Fruit fly (Drosophila melanogaster) whole organism, wandering third instar larva: ENCODE results near the gene FipoQ.

ENCODE experiments used
- Abd-B ChIP-seq: fragments of >200 bp; optimal IDR thresholded peaks from 2 replicates; lab custom pipeline; 2017; ENCODE audit warnings: missing biosample characterization, missing genetic modification characterization
- CG32264 ChIP-seq: fragments of 200-800 bp; sonication (Bioruptor generic); optimal IDR thresholded peaks from 2 replicates; lab custom pipeline; 2016; ENCODE audit warnings: missing biosample characterization, missing genetic modification characterization
- CrebA ChIP-seq: fragments of 200-800 bp; sonication (Bioruptor generic); optimal IDR thresholded peaks from 2 replicates; lab custom pipeline; 2016; ENCODE audit warnings: missing biosample characterization, mild to moderate bottlenecking, missing genetic modification characterization, borderline replicate concordance
- Dfd ChIP-seq: fragments of >200 bp; optimal IDR thresholded peaks from 2 replicates; lab custom pipeline; 2017; ENCODE audit warnings: missing biosample characterization, missing genetic modification characterization
- Dif ChIP-seq: fragments of 200-275, 200-300 bp; sonication (Bioruptor generic); optimal IDR thresholded peaks from 2 replicates; lab custom pipeline; 2018; ENCODE audit warnings: missing biosample characterization, missing genetic modification characterization; ENCODE audit not compliant: partially characterized antibody
- GATAd ChIP-seq: sonication (Bioruptor generic); optimal IDR thresholded peaks from 2 replicates; lab custom pipeline; 2016; ENCODE audit warnings: missing biosample characterization, missing genetic modification characterization
- HLH106 ChIP-seq: fragments of 200-800 bp; optimal IDR thresholded peaks from 3 replicates; lab custom pipeline; 2019; ENCODE audit warnings: missing biosample characterization, mild to moderate bottlenecking, missing genetic modification characterization, moderate library complexity
- Hnf4 ChIP-seq: fragments of 200-800 bp; sonication (Bioruptor generic); optimal IDR thresholded peaks from 2 replicates; lab custom pipeline; 2016; ENCODE audit warnings: missing biosample characterization, mild to moderate bottlenecking, missing genetic modification characterization
- Hr83 ChIP-seq: fragments of 200-300 bp; sonication (Bioruptor generic); optimal IDR thresholded peaks from 2 replicates; lab custom pipeline; 2016; ENCODE audit warnings: missing biosample characterization, mild to moderate bottlenecking, missing genetic modification characterization, moderate library complexity; ENCODE audit not compliant: poor library complexity, severe bottlenecking
- Jra ChIP-seq: sonication (Bioruptor generic); optimal IDR thresholded peaks from 2 replicates; lab custom pipeline; 2016; ENCODE audit warnings: missing biosample characterization, missing genetic modification characterization
- Mio ChIP-seq: sonication (Bioruptor generic); optimal IDR thresholded peaks from 2 replicates; lab custom pipeline; 2016; ENCODE audit warnings: missing biosample characterization, missing genetic modification characterization
- Myc ChIP-seq: fragments of >200 bp; optimal IDR thresholded peaks from 2 replicates; lab custom pipeline; 2017
- N ChIP-seq: fragments of >200 bp; optimal IDR thresholded peaks from 2 replicates; lab custom pipeline; 2018; ENCODE audit warnings: missing biosample characterization, missing external identifiers, missing genetic modification characterization
- OdsH ChIP-seq: fragments of 200-800 bp; sonication (Bioruptor generic); optimal IDR thresholded peaks from 2 replicates; lab custom pipeline; 2016; ENCODE audit warnings: missing biosample characterization, mild to moderate bottlenecking, missing genetic modification characterization
- Rel ChIP-seq, 2 experiments: fragments of 200-800 bp; sonication (Bioruptor generic) in 1 of 2; optimal IDR thresholded peaks; 2 replicates in 1 of 2; 3 replicates in 1 of 2; lab custom pipeline; 2016 to 2019; ENCODE audit warnings: mild to moderate bottlenecking in 2 of 2, missing biosample characterization in 2 of 2, missing genetic modification characterization in 2 of 2, moderate library complexity in 1 of 2
- Sp1 ChIP-seq: fragments of 200-800 bp; sonication (Bioruptor generic); optimal IDR thresholded peaks from 3 replicates; lab custom pipeline; 2019; ENCODE audit warnings: missing biosample characterization, mild to moderate bottlenecking, missing genetic modification characterization, moderate library complexity
- Vsx2 ChIP-seq: fragments of 200-300, 225-300 bp; sonication (Bioruptor generic); optimal IDR thresholded peaks from 2 replicates; lab custom pipeline; 2018; ENCODE audit warnings: missing biosample characterization, missing genetic modification characterization; ENCODE audit not compliant: partially characterized antibody
- br ChIP-seq: fragments of 200-800 bp; sonication (Bioruptor generic); optimal IDR thresholded peaks from 2 replicates; lab custom pipeline; 2016; ENCODE audit warnings: missing biosample characterization, missing genetic modification characterization
- brk ChIP-seq: fragments of 200-800 bp; sonication (Bioruptor generic); optimal IDR thresholded peaks from 2 replicates; lab custom pipeline; 2016; ENCODE audit warnings: missing biosample characterization, mild to moderate bottlenecking, missing genetic modification characterization
- dl ChIP-seq, 2 experiments: fragments of 175-275, 200-275 bp in 1 of 2; fragments of 200-275 bp in 1 of 2; sonication (Bioruptor generic); optimal IDR thresholded peaks; lab custom pipeline; 2018; ENCODE audit warnings: mild to moderate bottlenecking in 2 of 2, missing biosample characterization in 2 of 2, missing genetic modification characterization in 2 of 2, moderate library complexity in 2 of 2; ENCODE audit not compliant: partially characterized antibody in 2 of 2, insufficient read depth in 1 of 2
- dmrt93B ChIP-seq: fragments of 200-800 bp; sonication (Bioruptor generic); optimal IDR thresholded peaks from 2 replicates; lab custom pipeline; 2018; ENCODE audit warnings: missing biosample characterization, mild to moderate bottlenecking, missing genetic modification characterization
- ey ChIP-seq: fragments of 200-800 bp; sonication (Bioruptor generic); optimal IDR thresholded peaks from 2 replicates; lab custom pipeline; 2016; ENCODE audit warnings: missing biosample characterization, missing genetic modification characterization
- foxo ChIP-seq, 2 experiments: fragments of 200-800 bp; sonication (Bioruptor generic); optimal IDR thresholded peaks; 2 replicates in 1 of 2; 3 replicates in 1 of 2; lab custom pipeline; 2016 to 2017; ENCODE audit warnings: missing biosample characterization in 2 of 2, missing genetic modification characterization in 2 of 2
- fru ChIP-seq: fragments of 200-800 bp; sonication (Bioruptor generic); optimal IDR thresholded peaks from 3 replicates; lab custom pipeline; 2016; ENCODE audit warnings: missing biosample characterization, mild to moderate bottlenecking, missing genetic modification characterization
- h ChIP-seq: fragments of 200-800 bp; sonication (Bioruptor generic); optimal IDR thresholded peaks from 3 replicates; lab custom pipeline; 2016; ENCODE audit warnings: missing biosample characterization, mild to moderate bottlenecking, missing genetic modification characterization
- jim ChIP-seq: fragments of 175-275, 200-325 bp; sonication (Bioruptor generic); optimal IDR thresholded peaks from 2 replicates; lab custom pipeline; 2016; ENCODE audit warnings: missing biosample characterization, mild to moderate bottlenecking, missing genetic modification characterization
- pan ChIP-seq: fragments of >200 bp; optimal IDR thresholded peaks from 2 replicates; lab custom pipeline; 2017
- psq ChIP-seq: fragments of 200-800 bp; sonication (Bioruptor generic); optimal IDR thresholded peaks from 3 replicates; lab custom pipeline; 2017; ENCODE audit warnings: missing biosample characterization, mild to moderate bottlenecking, missing genetic modification characterization, moderate library complexity
- rgr ChIP-seq: fragments of 200-800 bp; sonication (Bioruptor generic); optimal IDR thresholded peaks from 3 replicates; lab custom pipeline; 2016; ENCODE audit warnings: missing biosample characterization, mild to moderate bottlenecking, missing genetic modification characterization
- sage ChIP-seq: fragments of 200-800 bp; sonication (Bioruptor generic); optimal IDR thresholded peaks from 2 replicates; lab custom pipeline; 2016; ENCODE audit warnings: missing biosample characterization, mild to moderate bottlenecking, missing genetic modification characterization
- sv ChIP-seq: fragments of 200-800 bp; sonication (Bioruptor generic); optimal IDR thresholded peaks from 3 replicates; lab custom pipeline; 2016; ENCODE audit warnings: missing biosample characterization, missing genetic modification characterization
- tai ChIP-seq: sonication (Bioruptor generic); optimal IDR thresholded peaks from 2 replicates; lab custom pipeline; 2016; ENCODE audit warnings: missing biosample characterization, missing genetic modification characterization
- usp ChIP-seq: fragments of >200 bp; optimal IDR thresholded peaks from 2 replicates; lab custom pipeline; 2017; ENCODE audit warnings: missing biosample characterization, missing genetic modification characterization
- woc ChIP-seq: sonication (Bioruptor generic); optimal IDR thresholded peaks from 2 replicates; lab custom pipeline; 2016; ENCODE audit warnings: missing biosample characterization, mild to moderate bottlenecking, missing genetic modification characterization

The FipoQ gene

dm6 chr3R:29503406-29504116, 9.0 kb downstream of the FipoQ start, which contains the start of gene Trc8:
Gene Trc8 (minus strand): TSS chr3R:29503797.
- no peak for TF ChIP-seq Dfd (GFP tag; lab: Kevin White, UChicago)
- TF ChIP-seq Myc (lab: Kevin White, UChicago): peak; percentile 22
- peak; percentile 3 for TF ChIP-seq fru (GFP tag; lab: Kevin White, UChicago)
- no peak for TF ChIP-seq Abd-B (GFP tag; lab: Kevin White, UChicago)
- TF ChIP-seq rgr (GFP tag; lab: Kevin White, UChicago): no peak
- TF ChIP-seq dl (GFP tag; optimal IDR thresholded peaks at IDR 0.05; lab: Kevin White, UChicago; ENCODE audit: insufficient read depth in 1 of 2, partially characterized antibody in 2 of 2): no peak
- TF ChIP-seq sage (GFP tag; lab: Kevin White, UChicago): no peak
- TF ChIP-seq dmrt93B: no peak
- TF ChIP-seq jim: no peak
- no peak for TF ChIP-seq pan (lab: Kevin White, UChicago)
- TF ChIP-seq psq: peak; percentile 96
- no peak for TF ChIP-seq Hnf4
- TF ChIP-seq Dif (GFP tag; lab: Kevin White, UChicago): no peak
- TF ChIP-seq, all 38 proteins: peak for 3

dm6 chr3R:29506581-29506980, 12.0 kb downstream of the FipoQ start:
- TF ChIP-seq HLH106 (peak; percentile 90), Myc (lab: Kevin White, UChicago) (no peak), ey (GFP tag; lab: Kevin White, UChicago) (peak; percentile 28), Sp1 (GFP tag; lab: Kevin White, UChicago) (peak; percentile 34), Vsx2 (GFP tag; lab: Kevin White, UChicago) (no peak), sv (GFP tag; lab: Kevin White, UChicago) (no peak), dl (GFP tag; optimal IDR thresholded peaks at IDR 0.05; lab: Kevin White, UChicago; ENCODE audit: insufficient read depth in 1 of 2, partially characterized antibody in 2 of 2) (no peak), foxo (GFP tag; optimal IDR thresholded peaks at IDR 0.05; lab: Kevin White, UChicago) (peak in 1 of 2 experiments; percentile 91), OdsH (GFP tag; lab: Kevin White, UChicago) (peak; percentile 49), Abd-B (GFP tag; lab: Kevin White, UChicago) (no peak), dmrt93B (peak; percentile 8), N (no peak), Mio (GFP tag; lab: Kevin White, UChicago) (no peak), GATAd (GFP tag; lab: Kevin White, UChicago) (no peak), usp (GFP tag; lab: Kevin White, UChicago) (no peak), brk (GFP tag; lab: Kevin White, UChicago) (no peak), Jra (GFP tag; lab: Kevin White, UChicago) (no peak), CG32264 (GFP tag; lab: Kevin White, UChicago) (no peak), br (GFP tag; lab: Kevin White, UChicago) (peak; percentile 42), fru (GFP tag; lab: Kevin White, UChicago) (peak; percentile 54), sage (GFP tag; lab: Kevin White, UChicago) (no peak), psq (peak; percentile 26), Dfd (GFP tag; lab: Kevin White, UChicago) (no peak), h (GFP tag; lab: Kevin White, UChicago) (peak; percentile 21), Hr83 (GFP tag; lab: Kevin White, UChicago) (no peak), woc (GFP tag; lab: Kevin White, UChicago) (no peak), rgr (GFP tag; lab: Kevin White, UChicago) (peak; percentile 10), tai (GFP tag; lab: Kevin White, UChicago) (no peak), Rel (GFP tag; optimal IDR thresholded peaks at IDR 0.05; lab: Kevin White, UChicago) (no peak), Rel (tag; optimal IDR thresholded peaks at IDR 0.05; lab: Kevin White, UChicago) (peak; percentile 54), CrebA (GFP tag; lab: Kevin White, UChicago) (no peak), jim (no peak), pan (lab: Kevin White, UChicago) (no peak)
